Worm (Caenorhabditis elegans): ENCODE measurements around the gene C34C12.12.

DNA sequence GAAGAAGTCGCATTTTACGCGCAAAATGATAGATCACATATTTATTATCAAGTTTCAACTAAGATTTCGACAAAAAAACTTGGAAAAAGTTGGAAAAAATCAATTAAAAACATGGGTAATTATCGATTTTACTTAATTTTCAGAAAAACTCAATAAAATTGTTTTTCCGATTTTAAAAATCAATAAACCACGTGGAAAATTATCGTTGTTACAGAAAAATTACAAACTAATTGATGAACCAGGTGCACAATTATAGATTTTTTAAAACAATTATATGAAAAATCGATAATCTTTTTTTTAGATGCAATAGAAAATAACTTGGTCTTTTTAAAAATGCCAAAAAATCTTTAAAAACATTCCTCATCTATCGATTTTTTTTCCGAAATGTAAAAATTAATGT is 22.3 kb upstream of the C34C12.12 start:
- TF ChIP-seq ceh-22 (tag; optimal IDR thresholded peaks at IDR 0.05): no peak
- TF ChIP-seq dmd-4 (tag; optimal IDR thresholded peaks at IDR 0.05; ENCODE audit: borderline replicate concordance): no peak
- TF ChIP-seq ceh-24 (tag; optimal IDR thresholded peaks at IDR 0.05): no peak
- TF ChIP-seq gmeb-2 (tag; optimal IDR thresholded peaks at IDR 0.05): no peak
- no peak for TF ChIP-seq ama-1 (optimal IDR thresholded peaks at IDR 0.05)
- TF ChIP-seq unc-55 (GFP tag; optimal IDR thresholded peaks at IDR 0.05): no peak
- TF ChIP-seq hlh-30 (tag; optimal IDR thresholded peaks at IDR 0.05; ENCODE audit: insufficient read depth): no peak
- no peak for TF ChIP-seq ref-2 (tag; optimal IDR thresholded peaks at IDR 0.05)
- no peak for TF ChIP-seq ceh-6 (GFP tag; optimal IDR thresholded peaks at IDR 0.05)
- no peak for TF ChIP-seq ceh-30 (tag; optimal IDR thresholded peaks at IDR 0.05)
- TF ChIP-seq fkh-10 (GFP tag; optimal IDR thresholded peaks at IDR 0.05): no peak
- TF ChIP-seq sox-4 (tag; optimal IDR thresholded peaks at IDR 0.05): no peak

Measured in whole organism, late embryonic.